Fruit fly (Drosophila melanogaster): ENCODE data around the gene Gr64b.
A peak's percentile ranks its signal among the peaks of the same experiment; 100 is the strongest.

Gene Gr64b

dm6 chr3L:4069069-4069468 is 40.7 kb downstream of the Gr64b start, which contains the start of gene CG32259:
TSS of gene CG32259 (plus strand) at chr3L:4069369.
- TF ChIP-seq CG6276 (GFP tag; optimal IDR thresholded peaks at IDR 0.05) (no peak), vri (GFP tag; optimal IDR thresholded peaks at IDR 0.05) (peak; percentile 27)

dm6 chr3L:4070221-4070995 is 42.0 kb downstream of the Gr64b start:
- TF ChIP-seq Gug (GFP tag; IDR thresholded peaks at IDR 0.05) (peak; percentile 99), cyc (GFP tag; optimal IDR thresholded peaks at IDR 0.05) (peak; percentile 99), CG11294 (GFP tag; IDR thresholded peaks at IDR 0.05) (peak; percentile 98), fd59A (GFP tag; optimal IDR thresholded peaks at IDR 0.05) (peak; percentile 98), CG6808 (GFP tag; optimal IDR thresholded peaks at IDR 0.05) (peak; percentile 95), Met (GFP tag; optimal IDR thresholded peaks at IDR 0.05) (peak; percentile 98), CG8319 (GFP tag; optimal IDR thresholded peaks at IDR 0.05) (peak; percentile 96), fkh (GFP tag; optimal IDR thresholded peaks at IDR 0.05) (peak; percentile 25), Blimp-1 (GFP tag; optimal IDR thresholded peaks at IDR 0.05) (peak; percentile 91), Sox102F (GFP tag; optimal IDR thresholded peaks at IDR 0.05) (peak; percentile 98), CG31627 (GFP tag; optimal IDR thresholded peaks at IDR 0.05) (peak; percentile 99), CG6163 (GFP tag; IDR thresholded peaks at IDR 0.05) (peak; percentile 99), Eip93F (GFP tag; optimal IDR thresholded peaks at IDR 0.05) (peak; percentile 92), OdsH (GFP tag; optimal IDR thresholded peaks at IDR 0.05) (peak; percentile 99), Hr39 (GFP tag; optimal IDR thresholded peaks at IDR 0.05) (peak; percentile 99), CG1621 (tag; optimal IDR thresholded peaks at IDR 0.05) (peak; percentile 97), CG11762 (GFP tag; optimal IDR thresholded peaks at IDR 0.05; ENCODE audit: insufficient read depth) (peak; percentile 98), Hr38 (GFP tag; optimal IDR thresholded peaks at IDR 0.05) (peak; percentile 88), net (GFP tag; optimal IDR thresholded peaks at IDR 0.05) (peak; percentile 99), eg (GFP tag; IDR thresholded peaks at IDR 0.05) (peak; percentile 99), CG6276 (GFP tag; optimal IDR thresholded peaks at IDR 0.05) (peak; percentile 97), Sox15 (GFP tag; optimal IDR thresholded peaks at IDR 0.05) (peak; percentile 98), CG34406 (GFP tag; optimal IDR thresholded peaks at IDR 0.05) (peak; percentile 98), Ets96B (tag; optimal IDR thresholded peaks at IDR 0.05) (peak; percentile 98), lz (GFP tag; optimal IDR thresholded peaks at IDR 0.05) (peak; percentile 99), CG6792 (GFP tag; optimal IDR thresholded peaks at IDR 0.05) (peak; percentile 99), CG7368 (GFP tag; optimal IDR thresholded peaks at IDR 0.05) (peak; percentile 97), spab (GFP tag; optimal IDR thresholded peaks at IDR 0.05) (peak; percentile 96), esn (GFP tag; optimal IDR thresholded peaks at IDR 0.05) (peak; percentile 99), acj6 (GFP tag; optimal IDR thresholded peaks at IDR 0.05) (peak; percentile 99), CG16779 (tag; optimal IDR thresholded peaks at IDR 0.05) (peak; percentile 91), fd85E (GFP tag; optimal IDR thresholded peaks at IDR 0.05) (peak; percentile 92), Eip78C (GFP tag) (peak; percentile 99), CG6854 (GFP tag; optimal IDR thresholded peaks at IDR 0.05) (peak; percentile 97), vri (GFP tag; optimal IDR thresholded peaks at IDR 0.05) (peak; percentile 97), Lpt (GFP tag; optimal IDR thresholded peaks at IDR 0.05) (peak; percentile 98), Hr4 (GFP tag; optimal IDR thresholded peaks at IDR 0.05) (peak; percentile 99), CG10631 (GFP tag; optimal IDR thresholded peaks at IDR 0.05) (peak; percentile 97), CG9139 (GFP tag; optimal IDR thresholded peaks at IDR 0.05) (peak; percentile 91), Eip75B (GFP tag; optimal IDR thresholded peaks at IDR 0.05) (peak; percentile 98), salr (GFP tag; optimal IDR thresholded peaks at IDR 0.05) (peak; percentile 98), Smox (GFP tag; optimal IDR thresholded peaks at IDR 0.05) (peak; percentile 98), Ets21C (GFP tag; optimal IDR thresholded peaks at IDR 0.05) (peak; percentile 98), dac (GFP tag; optimal IDR thresholded peaks at IDR 0.05) (peak; percentile 97), CG15336 (GFP tag; IDR thresholded peaks at IDR 0.05) (peak; percentile 99), CG10669 (GFP tag; optimal IDR thresholded peaks at IDR 0.05) (peak; percentile 96), CG8632 (GFP tag; optimal IDR thresholded peaks at IDR 0.05) (peak; percentile 96), CG8119 (GFP tag; IDR thresholded peaks at IDR 0.05) (peak; percentile 98)

Data from whole organism, prepupa.